Worm (Caenorhabditis elegans): ENCODE data around the gene F40G12.11.
A peak's percentile ranks its signal among the peaks of the same experiment; 100 is the strongest.

F40G12.11 gene

DNA sequence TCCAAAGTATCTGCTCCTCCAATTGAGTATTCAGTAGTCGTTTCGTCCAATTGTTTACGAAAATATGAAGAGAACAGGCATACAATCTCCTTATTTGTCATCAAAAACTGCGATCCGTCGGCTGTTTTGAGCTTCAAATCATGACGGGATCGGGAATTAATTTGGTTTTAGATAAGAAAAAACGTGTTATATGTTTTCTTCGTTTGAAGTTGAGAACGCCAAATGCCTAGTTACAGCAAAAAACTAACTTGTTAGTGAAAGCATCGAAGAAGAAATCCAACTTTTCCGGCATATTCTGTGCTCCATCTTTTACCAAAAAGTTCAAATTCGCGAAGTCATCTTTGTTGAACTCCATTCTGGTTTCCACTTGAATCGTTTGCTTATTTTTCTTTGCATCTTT is 3.4 kb downstream of the F40G12.11 start, which contains the start of gene F14D7.1:
Gene F14D7.1, minus strand, starts transcription at position 101 of the 400 bp plus-strand sequence.
- TF ChIP-seq nhr-179 (tag; optimal IDR thresholded peaks at IDR 0.05) = no peak
- TF ChIP-seq T07F8.4 (tag; optimal IDR thresholded peaks at IDR 0.05) = no peak
- TF ChIP-seq ama-1 (optimal IDR thresholded peaks at IDR 0.05) = no peak
- TF ChIP-seq ama-1 (GFP tag; optimal IDR thresholded peaks at IDR 0.05) = no peak

DNA sequence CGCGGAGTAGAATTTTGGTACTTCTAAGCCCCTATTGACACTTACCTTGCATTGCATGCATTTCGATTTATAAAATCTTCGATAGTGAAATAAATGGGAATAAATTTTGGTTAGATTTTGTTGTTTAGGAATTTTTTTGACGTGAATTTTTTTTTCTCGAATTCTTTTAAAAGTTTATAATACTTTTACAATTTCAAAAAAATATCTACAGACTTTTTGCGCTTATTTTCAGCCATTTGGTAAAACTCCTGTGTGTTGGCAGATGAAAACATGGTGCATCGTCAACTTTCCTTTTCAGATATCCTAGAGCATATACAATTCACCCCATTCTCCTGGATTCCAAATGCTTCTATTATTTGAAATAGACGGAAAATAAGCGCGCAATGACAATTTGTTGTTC is 4.7 kb downstream of the F40G12.11 start, which contains the start of gene F14D7.18:
Gene F14D7.18, minus strand, starts transcription at position 101 of the 400 bp plus-strand sequence.
- TF ChIP-seq nhr-90 (tag; optimal IDR thresholded peaks at IDR 0.05) (no peak), nfyb-1 (GFP tag; IDR thresholded peaks at IDR 0.05) (no peak), rec-8 (tag; optimal IDR thresholded peaks at IDR 0.05) (no peak), nhr-120 (GFP tag; IDR thresholded peaks at IDR 0.05) (no peak), ccch-3 (GFP tag; optimal IDR thresholded peaks at IDR 0.05) (no peak), F33H1.4 (GFP tag; IDR thresholded peaks at IDR 0.05) (no peak), dpl-1 (GFP tag; optimal IDR thresholded peaks at IDR 0.05) (no peak), ztf-3 (GFP tag; optimal IDR thresholded peaks at IDR 0.05) (no peak), Y56A3A.18 (GFP tag; IDR thresholded peaks at IDR 0.05) (no peak), madf-8 (GFP tag; conservative IDR thresholded peaks at IDR 0.05) (no peak), attf-3 (GFP tag; conservative IDR thresholded peaks at IDR 0.05) (no peak), snpc-1.1 (tag; optimal IDR thresholded peaks at IDR 0.05; ENCODE audit: insufficient read depth) (no peak), ztf-25 (GFP tag; IDR thresholded peaks at IDR 0.05) (no peak), ama-1 (optimal IDR thresholded peaks at IDR 0.05) (no peak), ama-1 (GFP tag; optimal IDR thresholded peaks at IDR 0.05) (no peak), ceh-27 (GFP tag; optimal IDR thresholded peaks at IDR 0.05) (no peak), ztf-26 (tag; optimal IDR thresholded peaks at IDR 0.05) (no peak)

DNA sequence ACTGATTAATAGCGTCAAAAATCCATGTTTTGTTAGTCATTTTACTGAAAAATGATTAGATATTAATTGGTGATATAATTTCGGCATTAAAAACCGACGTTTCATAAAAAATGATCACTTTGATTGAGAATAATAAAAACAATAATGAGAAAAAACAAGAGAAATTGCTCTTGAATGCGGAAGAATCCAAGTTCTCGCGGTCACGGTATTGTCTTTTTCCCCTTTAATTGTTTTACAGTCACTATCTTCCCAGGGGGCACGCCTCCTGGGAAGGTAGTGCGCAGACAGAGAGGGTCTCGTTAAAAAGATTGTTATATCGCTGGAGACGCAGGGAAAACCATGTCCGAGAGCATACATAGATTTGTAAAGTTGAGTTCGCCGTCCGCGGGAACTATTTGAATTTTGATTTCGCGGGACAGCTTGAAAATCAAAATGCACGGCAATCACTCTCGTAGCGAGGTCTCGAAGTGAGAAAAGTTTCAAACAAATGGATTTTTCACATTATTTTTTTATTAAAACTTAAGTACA is 7.8 kb downstream of the F40G12.11 start, which contains the start of gene F14D7.2:
Gene F14D7.2, minus strand, starts transcription at position 51 of the 528 bp plus-strand sequence.
- TF ChIP-seq dpl-1 (GFP tag; optimal IDR thresholded peaks at IDR 0.05) (peak; percentile 1), mcd-1 (GFP tag; IDR thresholded peaks at IDR 0.05) (no peak), xnd-1 (tag; optimal IDR thresholded peaks at IDR 0.05) (peak; percentile 50), aptf-2 (GFP tag; conservative IDR thresholded peaks at IDR 0.05) (peak; percentile 99), ztf-22 (GFP tag; optimal IDR thresholded peaks at IDR 0.05) (no peak), hmg-1.2 (GFP tag; IDR thresholded peaks at IDR 0.05) (peak; percentile 42; the same call in 1 of the 2 replicates), K12H6.12 (tag; optimal IDR thresholded peaks at IDR 0.05) (no peak), efl-1 (GFP tag; optimal IDR thresholded peaks at IDR 0.05) (peak; percentile 71), tbx-9 (tag; optimal IDR thresholded peaks at IDR 0.05; ENCODE audit: borderline replicate concordance) (no peak), madf-8 (GFP tag; conservative IDR thresholded peaks at IDR 0.05) (peak; percentile 62), madf-6 (GFP tag; IDR thresholded peaks at IDR 0.05) (peak; percentile 80), F22D6.2 (tag; optimal IDR thresholded peaks at IDR 0.05) (no peak), aptf-3 (GFP tag; IDR thresholded peaks at IDR 0.05) (peak; percentile 98), egl-44 (GFP tag; IDR thresholded peaks at IDR 0.05) (no peak), dox-1 (GFP tag; IDR thresholded peaks at IDR 0.05) (no peak), madf-3 (GFP tag; IDR thresholded peaks at IDR 0.05) (no peak), F33H1.4 (GFP tag; IDR thresholded peaks at IDR 0.05) (0 out of 2 replicates have a peak, but pooled peaks have one; percentile 15)

DNA sequence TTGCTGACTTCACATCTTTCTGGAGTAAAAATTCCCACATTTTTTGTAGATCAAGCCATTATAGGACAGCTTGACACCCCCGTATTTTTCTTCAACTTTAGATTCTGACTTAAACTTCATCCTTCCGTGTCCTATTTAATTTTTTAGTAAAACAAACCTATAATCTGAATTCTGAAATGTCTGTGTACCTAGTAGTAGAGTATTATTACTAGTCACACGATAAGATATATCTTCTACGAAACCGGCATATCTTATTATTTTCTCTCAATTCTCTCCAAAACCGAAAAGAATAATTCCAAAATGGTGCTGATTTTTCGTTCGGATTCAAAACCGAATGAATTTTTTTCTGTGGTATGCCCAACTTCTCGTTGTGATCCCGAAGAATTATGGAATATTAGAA is 8.4 kb downstream of the F40G12.11 start, which contains the start of gene F14D7.9:
Gene F14D7.9, plus strand, starts transcription at position 301 of the 400 bp plus-strand sequence.
- TF ChIP-seq C17E4.6 (GFP tag; IDR thresholded peaks at IDR 0.05) (no peak), ztf-3 (GFP tag; optimal IDR thresholded peaks at IDR 0.05) (no peak), K12H6.12 (tag; optimal IDR thresholded peaks at IDR 0.05) (no peak), tbp1 (GFP tag; optimal IDR thresholded peaks at IDR 0.05) (no peak), lsl-1 (GFP tag; optimal IDR thresholded peaks at IDR 0.05) (no peak), pbrm-1 (GFP tag; IDR thresholded peaks at IDR 0.05) (no peak)
